Worm (Caenorhabditis elegans) whole organism, early embryonic: ENCODE results near the gene F42G8.8.
A peak's percentile ranks its signal among the peaks of the same experiment; 100 is the strongest.

Experiments
- B0310.2 ChIP-seq: sonication (generic microtip); optimal IDR thresholded peaks from 2 replicates; lab custom pipeline; 2016; ENCODE audit warnings: mild to moderate bottlenecking, missing genetic modification characterization, missing compliant biosample characterization
- F13C5.2 ChIP-seq: sonication (generic microtip); optimal IDR thresholded peaks from 2 replicates; lab custom pipeline; 2017; ENCODE audit warnings: mild to moderate bottlenecking, missing genetic modification characterization, inconsistent platforms, missing compliant biosample characterization
- aly-1 ChIP-seq: sonication (generic microtip); optimal IDR thresholded peaks from 2 replicates; lab custom pipeline; 2016; ENCODE audit warnings: missing genetic modification characterization, missing compliant biosample characterization
- ama-1 ChIP-seq: fragments of 150-350 bp; optimal IDR thresholded peaks from 2 replicates; lab custom pipeline; 2014
- ceh-13 ChIP-seq: fragments of 200-800 bp; sonication (Bioruptor generic); optimal IDR thresholded peaks from 2 replicates; lab custom pipeline; 2018; ENCODE audit warnings: mild to moderate bottlenecking, missing genetic modification characterization, missing compliant biosample characterization
- ceh-36 ChIP-seq: sonication (generic microtip); optimal IDR thresholded peaks from 2 replicates; lab custom pipeline; 2016; ENCODE audit warnings: missing genetic modification characterization, inconsistent platforms, missing compliant biosample characterization
- ets-7 ChIP-seq: sonication (generic microtip); optimal IDR thresholded peaks from 2 replicates; lab custom pipeline; 2016; ENCODE audit warnings: missing genotype, missing genetic modification characterization, missing compliant biosample characterization
- flt-1 ChIP-seq: fragments of 200-800 bp; sonication (Bioruptor generic); IDR thresholded peaks from 2 replicates; pipeline ENCODE4 v1.3.6; 2022; ENCODE audit warnings: missing genetic modification characterization, missing compliant biosample characterization
- hmbx-1 ChIP-seq: sonication (generic microtip); optimal IDR thresholded peaks from 2 replicates; lab custom pipeline; 2016; ENCODE audit warnings: mild to moderate bottlenecking, missing genetic modification characterization, missing compliant biosample characterization
- hmg-4 ChIP-seq: fragments of 200-800 bp; sonication (Bioruptor generic); optimal IDR thresholded peaks from 2 replicates; lab custom pipeline; 2018; ENCODE audit warnings: mild to moderate bottlenecking, missing genetic modification characterization, missing compliant biosample characterization
- hnd-1 ChIP-seq: sonication (generic microtip); optimal IDR thresholded peaks from 2 replicates; lab custom pipeline; 2016; ENCODE audit warnings: missing genetic modification characterization, missing compliant biosample characterization
- pes-1 ChIP-seq: fragments of 200-800 bp; sonication (Bioruptor generic); IDR thresholded peaks from 2 replicates; pipeline ENCODE4 v1.3.6; 2022; ENCODE audit warnings: missing genetic modification reagents, missing genetic modification characterization, missing compliant biosample characterization
- scrt-1 ChIP-seq: fragments of 200-800 bp; sonication (Bioruptor generic); IDR thresholded peaks from 2 replicates; pipeline ENCODE4 v1.3.6; 2022; ENCODE audit warnings: missing genetic modification characterization, missing compliant biosample characterization
- sea-1 ChIP-seq: fragments of 200-800 bp; sonication (Bioruptor generic); conservative IDR thresholded peaks from 2 replicates; pipeline ENCODE4 v1.3.6; 2022; ENCODE audit warnings: missing genetic modification characterization, missing compliant biosample characterization
- tbx-11 ChIP-seq: fragments of 200-800 bp; sonication (Bioruptor generic); IDR thresholded peaks from 2 replicates; pipeline ENCODE4 v1.3.6; 2022; ENCODE audit warnings: missing genetic modification characterization, missing compliant biosample characterization
- tbx-37 ChIP-seq: fragments of 200-800 bp; sonication (Bioruptor generic); conservative IDR thresholded peaks from 2 replicates; pipeline ENCODE4 v1.3.6; 2022; ENCODE audit warnings: missing genetic modification reagents, missing genetic modification characterization, missing compliant biosample characterization
- tra-4 ChIP-seq: sonication (generic microtip); optimal IDR thresholded peaks from 2 replicates; lab custom pipeline; 2017; ENCODE audit warnings: missing genetic modification characterization, missing compliant biosample characterization

F42G8.8 gene

ce11 chrIV:8118790-8119189 lies at the start of gene F42G8.8:
TSS of gene F42G8.8 (plus strand) at chrIV:8119090.
- TF ChIP-seq ets-7 (tag; lab: Kevin White, UChicago) (no peak), ceh-36 (tag; lab: Kevin White, UChicago) (no peak), hnd-1 (tag; lab: Kevin White, UChicago) (no peak), hmbx-1 (tag; lab: Kevin White, UChicago) (no peak), sea-1 (no peak), flt-1 (GFP tag; lab: Robert Waterston, UW) (no peak), hmg-4 (no peak), tbx-37 (no peak), ama-1 (lab: Kevin White, UChicago) (no peak), B0310.2 (no peak), scrt-1 (GFP tag; lab: Robert Waterston, UW) (no peak)

ce11 chrIV:8069104-8069503 lies 49.8 kb upstream of the F42G8.8 start:
- TF ChIP-seq hmg-4 (no peak), aly-1 (tag; lab: Kevin White, UChicago) (no peak), scrt-1 (GFP tag; lab: Robert Waterston, UW) (no peak), sea-1 (no peak), ceh-13 (GFP tag; lab: Kevin White, UChicago) (no peak), pes-1 (GFP tag; lab: Robert Waterston, UW) (no peak), tbx-11 (GFP tag; lab: Robert Waterston, UW) (no peak), tra-4 (tag; lab: Kevin White, UChicago) (no peak), B0310.2 (no peak), ceh-36 (tag; lab: Kevin White, UChicago) (no peak), ets-7 (tag; lab: Kevin White, UChicago) (no peak), hnd-1 (tag; lab: Kevin White, UChicago) (no peak), hmbx-1 (tag; lab: Kevin White, UChicago) (no peak), flt-1 (GFP tag; lab: Robert Waterston, UW) (no peak), tbx-37 (no peak)

- TF ChIP-seq flt-1 (GFP tag; lab: Robert Waterston, UW) (0 out of 2 replicates have a peak, but pooled peaks have one; percentile 16), ets-7 (tag; lab: Kevin White, UChicago) (no peak)
These were observed 48.6 kb upstream of the F42G8.8 start for ce11 chrIV:8070299-8070698.

ce11 chrIV:8070934-8071333 lies 48.0 kb upstream of the F42G8.8 start:
- TF ChIP-seq sea-1 (no peak), F13C5.2 (no peak), ceh-13 (GFP tag; lab: Kevin White, UChicago) (no peak), tbx-11 (GFP tag; lab: Robert Waterston, UW) (no peak), hmg-4 (no peak), hnd-1 (tag; lab: Kevin White, UChicago) (no peak), ceh-36 (tag; lab: Kevin White, UChicago) (no peak), aly-1 (tag; lab: Kevin White, UChicago) (no peak), tbx-37 (no peak), B0310.2 (no peak), pes-1 (GFP tag; lab: Robert Waterston, UW) (no peak), scrt-1 (GFP tag; lab: Robert Waterston, UW) (no peak), ama-1 (lab: Kevin White, UChicago) (no peak)

- TF ChIP-seq ceh-36 (tag; lab: Kevin White, UChicago): no peak
- TF ChIP-seq ets-7 (tag; lab: Kevin White, UChicago): no peak
- TF ChIP-seq aly-1 (tag; lab: Kevin White, UChicago): no peak
- TF ChIP-seq tbx-37: no peak
- no peak for TF ChIP-seq ama-1 (lab: Kevin White, UChicago)
- TF ChIP-seq hmbx-1 (tag; lab: Kevin White, UChicago): no peak
- TF ChIP-seq sea-1: no peak
- no peak for TF ChIP-seq hnd-1 (tag; lab: Kevin White, UChicago)
- no peak for TF ChIP-seq hmg-4
- no peak for TF ChIP-seq tbx-11 (GFP tag; lab: Robert Waterston, UW)
- no peak for TF ChIP-seq scrt-1 (GFP tag; lab: Robert Waterston, UW)
- TF ChIP-seq pes-1 (GFP tag; lab: Robert Waterston, UW): no peak
- no peak for TF ChIP-seq F13C5.2
- no peak for TF ChIP-seq B0310.2
- no peak for TF ChIP-seq ceh-13 (GFP tag; lab: Kevin White, UChicago)
- TF ChIP-seq tra-4 (tag; lab: Kevin White, UChicago): no peak
- no peak for TF ChIP-seq flt-1 (GFP tag; lab: Robert Waterston, UW)
These were observed 43.4 kb upstream of the F42G8.8 start for ce11 chrIV:8075516-8075915.

- TF ChIP-seq aly-1 (tag; lab: Kevin White, UChicago): no peak
- TF ChIP-seq flt-1 (GFP tag; lab: Robert Waterston, UW): no peak
- no peak for TF ChIP-seq F13C5.2
- no peak for TF ChIP-seq hmg-4
- TF ChIP-seq ceh-13 (GFP tag; lab: Kevin White, UChicago): no peak
- TF ChIP-seq tra-4 (tag; lab: Kevin White, UChicago): no peak
- no peak for TF ChIP-seq sea-1
- TF ChIP-seq hnd-1 (tag; lab: Kevin White, UChicago): no peak
- no peak for TF ChIP-seq ets-7 (tag; lab: Kevin White, UChicago)
- TF ChIP-seq hmbx-1 (tag; lab: Kevin White, UChicago): no peak
- no peak for TF ChIP-seq pes-1 (GFP tag; lab: Robert Waterston, UW)
- no peak for TF ChIP-seq tbx-37
- no peak for TF ChIP-seq scrt-1 (GFP tag; lab: Robert Waterston, UW)
- TF ChIP-seq ama-1 (lab: Kevin White, UChicago): no peak
- no peak for TF ChIP-seq B0310.2
- no peak for TF ChIP-seq ceh-36 (tag; lab: Kevin White, UChicago)
- TF ChIP-seq tbx-11 (GFP tag; lab: Robert Waterston, UW): no peak
These were observed 42.4 kb upstream of the F42G8.8 start for ce11 chrIV:8076511-8076910.

- no peak for TF ChIP-seq hnd-1 (tag; lab: Kevin White, UChicago)
- TF ChIP-seq sea-1: no peak
- no peak for TF ChIP-seq tbx-11 (GFP tag; lab: Robert Waterston, UW)
- TF ChIP-seq ceh-13 (GFP tag; lab: Kevin White, UChicago): no peak
- TF ChIP-seq flt-1 (GFP tag; lab: Robert Waterston, UW): no peak
- TF ChIP-seq scrt-1 (GFP tag; lab: Robert Waterston, UW): no peak
- TF ChIP-seq ceh-36 (tag; lab: Kevin White, UChicago): no peak
- TF ChIP-seq tbx-37: no peak
- TF ChIP-seq ama-1 (lab: Kevin White, UChicago): no peak
- TF ChIP-seq pes-1 (GFP tag; lab: Robert Waterston, UW): no peak
- TF ChIP-seq aly-1 (tag; lab: Kevin White, UChicago): no peak
- no peak for TF ChIP-seq hmbx-1 (tag; lab: Kevin White, UChicago)
- TF ChIP-seq B0310.2: no peak
- TF ChIP-seq F13C5.2: no peak
- TF ChIP-seq hmg-4: no peak
These were observed 38.7 kb upstream of the F42G8.8 start for ce11 chrIV:8080166-8080565.
